Fruit fly (Drosophila melanogaster): ENCODE data around the gene Ugt301D1.

Gene Ugt301D1

dm6 chr2L:18465402-18466201 is 43.8 kb upstream of the Ugt301D1 start (continued):
- TF ChIP-seq pdm3 (GFP tag; optimal IDR thresholded peaks at IDR 0.05) (peak; percentile 68), CG3919 (GFP tag; optimal IDR thresholded peaks at IDR 0.05) (peak; percentile 72), Ets21C (GFP tag; optimal IDR thresholded peaks at IDR 0.05) (peak; percentile 67), CG6792 (GFP tag; optimal IDR thresholded peaks at IDR 0.05) (peak; percentile 66), CG6808 (GFP tag; optimal IDR thresholded peaks at IDR 0.05) (peak; percentile 53), CG9139 (GFP tag; optimal IDR thresholded peaks at IDR 0.05) (peak; percentile 7), Ets96B (tag; optimal IDR thresholded peaks at IDR 0.05) (peak; percentile 66), Hr38 (GFP tag; optimal IDR thresholded peaks at IDR 0.05) (no peak), salr (GFP tag; optimal IDR thresholded peaks at IDR 0.05) (peak in 1 of 2 experiments; percentile 81), Hr39 (GFP tag; optimal IDR thresholded peaks at IDR 0.05) (peak; percentile 71), CG10669 (GFP tag; optimal IDR thresholded peaks at IDR 0.05) (peak; percentile 47), Blimp-1 (GFP tag; optimal IDR thresholded peaks at IDR 0.05) (peak; percentile 42), cyc (GFP tag; optimal IDR thresholded peaks at IDR 0.05) (peak; percentile 79), CG11902 (GFP tag; optimal IDR thresholded peaks at IDR 0.05) (peak; percentile 44), Gug (GFP tag; IDR thresholded peaks at IDR 0.05) (peak; percentile 38), CG8632 (GFP tag; optimal IDR thresholded peaks at IDR 0.05) (peak; percentile 63), spab (GFP tag; optimal IDR thresholded peaks at IDR 0.05) (peak; percentile 50), vri (GFP tag; optimal IDR thresholded peaks at IDR 0.05) (peak; percentile 18), CG31627 (GFP tag; optimal IDR thresholded peaks at IDR 0.05) (peak; percentile 74), CG15336 (GFP tag; IDR thresholded peaks at IDR 0.05) (peak; percentile 84), Hr4 (GFP tag; optimal IDR thresholded peaks at IDR 0.05) (peak; percentile 89), topi (GFP tag; optimal IDR thresholded peaks at IDR 0.05) (peak; percentile 88), CG34406 (GFP tag; optimal IDR thresholded peaks at IDR 0.05) (peak; percentile 80), CG11762 (GFP tag; optimal IDR thresholded peaks at IDR 0.05; ENCODE audit: insufficient read depth) (peak; percentile 58), eg (GFP tag; IDR thresholded peaks at IDR 0.05) (peak; percentile 59; the same call in 1 of the 3 replicates), Smox (GFP tag; optimal IDR thresholded peaks at IDR 0.05) (peak; percentile 88), svp (GFP tag) (peak; percentile 92), Lpt (GFP tag; optimal IDR thresholded peaks at IDR 0.05) (peak; percentile 57), Met (GFP tag; optimal IDR thresholded peaks at IDR 0.05) (peak; percentile 85), achi (GFP tag; optimal IDR thresholded peaks at IDR 0.05) (peak; percentile 82), CG7368 (GFP tag; optimal IDR thresholded peaks at IDR 0.05) (peak; percentile 57), lz (GFP tag; optimal IDR thresholded peaks at IDR 0.05) (peak; percentile 80), ss (GFP tag; optimal IDR thresholded peaks at IDR 0.05) (peak; percentile 5 to 36), CG6854 (GFP tag; optimal IDR thresholded peaks at IDR 0.05) (no peak), Eip75B (GFP tag; optimal IDR thresholded peaks at IDR 0.05) (peak; percentile 83), CG1621 (tag; optimal IDR thresholded peaks at IDR 0.05) (peak; percentile 6), dac (GFP tag; optimal IDR thresholded peaks at IDR 0.05) (peak; percentile 33), OdsH (GFP tag; optimal IDR thresholded peaks at IDR 0.05) (peak; percentile 85), CG6163 (GFP tag; IDR thresholded peaks at IDR 0.05) (peak; percentile 50)

dm6 chr2L:18466202-18466591 is 43.2 kb upstream of the Ugt301D1 start:
- TF ChIP-seq Sox102F (GFP tag; optimal IDR thresholded peaks at IDR 0.05) = peak; percentile 48
- no peak for TF ChIP-seq net (GFP tag; optimal IDR thresholded peaks at IDR 0.05)
- TF ChIP-seq OdsH (GFP tag; optimal IDR thresholded peaks at IDR 0.05) = peak; percentile 70
- TF ChIP-seq CG8632 (GFP tag; optimal IDR thresholded peaks at IDR 0.05) = peak; percentile 58
- peak; percentile 56 for TF ChIP-seq acj6 (GFP tag; optimal IDR thresholded peaks at IDR 0.05)
- TF ChIP-seq vri (GFP tag; optimal IDR thresholded peaks at IDR 0.05) = no peak
- no peak for TF ChIP-seq fd85E (GFP tag; optimal IDR thresholded peaks at IDR 0.05)
- no peak for TF ChIP-seq Lpt (GFP tag; optimal IDR thresholded peaks at IDR 0.05)
- TF ChIP-seq Eip93F (GFP tag; optimal IDR thresholded peaks at IDR 0.05) = no peak
- no peak for TF ChIP-seq CG11762 (GFP tag; optimal IDR thresholded peaks at IDR 0.05; ENCODE audit: insufficient read depth)
- TF ChIP-seq CG4318 (GFP tag; optimal IDR thresholded peaks at IDR 0.05) = peak; percentile 28
- TF ChIP-seq Ets21C (GFP tag; optimal IDR thresholded peaks at IDR 0.05) = peak; percentile 55
- TF ChIP-seq Sox15 (GFP tag; optimal IDR thresholded peaks at IDR 0.05) = peak; percentile 29
- no peak for TF ChIP-seq CG7368 (GFP tag; optimal IDR thresholded peaks at IDR 0.05)
- no peak for TF ChIP-seq CG1621 (tag; optimal IDR thresholded peaks at IDR 0.05)
- TF ChIP-seq Blimp-1 (GFP tag; optimal IDR thresholded peaks at IDR 0.05) = peak; percentile 55
- TF ChIP-seq salr (GFP tag; optimal IDR thresholded peaks at IDR 0.05) = peak in 1 of 2 experiments; percentile 67
- peak; percentile 18 for TF ChIP-seq spab (GFP tag; optimal IDR thresholded peaks at IDR 0.05)
- TF ChIP-seq CG10631 (GFP tag; optimal IDR thresholded peaks at IDR 0.05) = peak; percentile 61
- TF ChIP-seq CG6792 (GFP tag; optimal IDR thresholded peaks at IDR 0.05) = peak; percentile 30
- peak; percentile 24 for TF ChIP-seq Eip75B (GFP tag; optimal IDR thresholded peaks at IDR 0.05)
- TF ChIP-seq Met (GFP tag; optimal IDR thresholded peaks at IDR 0.05) = peak; percentile 72
- peak; percentile 11 for TF ChIP-seq CG6276 (GFP tag; optimal IDR thresholded peaks at IDR 0.05)
- peak; percentile 38 for TF ChIP-seq Ets96B (tag; optimal IDR thresholded peaks at IDR 0.05)
